Fruit fly (Drosophila melanogaster) whole organism, prepupa: ENCODE measurements around the gene Ns1.

Experiments used
- CG10631 ChIP-seq: fragments of 200-800 bp; sonication (Bioruptor generic); optimal IDR thresholded peaks from 2 replicates; lab custom pipeline; 2016; ENCODE audit warnings: missing biosample characterization, missing genetic modification characterization
- CG11294 ChIP-seq: fragments of 200-800 bp; sonication (Bioruptor generic); IDR thresholded peaks from 2 replicates; pipeline ENCODE4 v1.3.6; 2022; ENCODE audit warnings: missing biosample characterization, missing genetic modification characterization
- CG11762 ChIP-seq: fragments of 200-800 bp; sonication (Bioruptor generic); optimal IDR thresholded peaks from 3 replicates; lab custom pipeline; 2016; ENCODE audit warnings: missing biosample characterization, missing genetic modification characterization; ENCODE audit not compliant: insufficient read depth
- CG11902 ChIP-seq: fragments of 200-800 bp; sonication (Bioruptor generic); optimal IDR thresholded peaks from 3 replicates; lab custom pipeline; 2016; ENCODE audit warnings: missing biosample characterization, missing genetic modification characterization
- CG15336 ChIP-seq: fragments of 200-800 bp; sonication (Bioruptor generic); IDR thresholded peaks from 2 replicates; pipeline ENCODE4 v1.3.6; 2022; ENCODE audit warnings: missing biosample characterization, missing genetic modification characterization
- CG1621 ChIP-seq: fragments of 200-800 bp; sonication (Bioruptor generic); optimal IDR thresholded peaks from 3 replicates; lab custom pipeline; 2018; ENCODE audit warnings: missing biosample characterization, mild to moderate bottlenecking, missing genetic modification characterization
- CG31627 ChIP-seq: fragments of 200-800 bp; sonication (Bioruptor generic); optimal IDR thresholded peaks from 3 replicates; lab custom pipeline; 2016; ENCODE audit warnings: missing biosample characterization, missing genetic modification characterization
- CG32006 ChIP-seq: fragments of 200-800 bp; sonication (Bioruptor generic); optimal IDR thresholded peaks from 3 replicates; lab custom pipeline; 2017; ENCODE audit warnings: missing biosample characterization, mild to moderate bottlenecking, missing genetic modification characterization
- CG34406 ChIP-seq: fragments of 200-800 bp; sonication (Bioruptor generic); optimal IDR thresholded peaks from 3 replicates; lab custom pipeline; 2016; ENCODE audit warnings: missing biosample characterization, missing genetic modification characterization
- CG3919 ChIP-seq: fragments of 200-800 bp; sonication (Bioruptor generic); optimal IDR thresholded peaks from 3 replicates; lab custom pipeline; 2016; ENCODE audit warnings: missing biosample characterization, missing genetic modification characterization
- CG4318 ChIP-seq: fragments of 200-800 bp; sonication (Bioruptor generic); optimal IDR thresholded peaks from 3 replicates; lab custom pipeline; 2017; ENCODE audit warnings: missing biosample characterization, mild to moderate bottlenecking, missing genetic modification characterization
- CG6163 ChIP-seq: fragments of 200-800 bp; sonication (Bioruptor generic); IDR thresholded peaks from 3 replicates; pipeline ENCODE4 v1.3.6; 2022; ENCODE audit warnings: missing biosample characterization, missing genetic modification characterization
- CG6792 ChIP-seq: fragments of 200-800 bp; sonication (Bioruptor generic); optimal IDR thresholded peaks from 3 replicates; lab custom pipeline; 2016; ENCODE audit warnings: missing biosample characterization, missing genetic modification characterization
- CG6808 ChIP-seq: fragments of 200-800 bp; sonication (Bioruptor generic); optimal IDR thresholded peaks from 3 replicates; lab custom pipeline; 2017; ENCODE audit warnings: missing biosample characterization, missing genetic modification characterization, mild to moderate bottlenecking, moderate library complexity, missing genetic modification reagents
- CG6854 ChIP-seq: fragments of 200-800 bp; sonication (Bioruptor generic); optimal IDR thresholded peaks from 2 replicates; lab custom pipeline; 2017; ENCODE audit warnings: missing biosample characterization, mild to moderate bottlenecking, missing genetic modification characterization
- CG7368 ChIP-seq: fragments of 200-800 bp; sonication (Bioruptor generic); optimal IDR thresholded peaks from 3 replicates; lab custom pipeline; 2016; ENCODE audit warnings: missing biosample characterization, missing genetic modification characterization
- CG8319 ChIP-seq: fragments of 200-800 bp; sonication (Bioruptor generic); optimal IDR thresholded peaks from 3 replicates; lab custom pipeline; 2016; ENCODE audit warnings: missing biosample characterization, missing genetic modification characterization
- CG8632 ChIP-seq: fragments of 200-800 bp; sonication (Bioruptor generic); optimal IDR thresholded peaks from 3 replicates; lab custom pipeline; 2016; ENCODE audit warnings: missing biosample characterization, missing genetic modification characterization
- CG9139 ChIP-seq: fragments of 200-800 bp; sonication (Bioruptor generic); optimal IDR thresholded peaks from 3 replicates; lab custom pipeline; 2017; ENCODE audit warnings: missing biosample characterization, mild to moderate bottlenecking, missing genetic modification characterization
- Eip75B ChIP-seq: fragments of 200-800 bp; sonication (Bioruptor generic); optimal IDR thresholded peaks from 3 replicates; lab custom pipeline; 2016; ENCODE audit warnings: missing biosample characterization, missing genetic modification characterization
- Eip78C ChIP-seq: fragments of 200-800 bp; sonication (Bioruptor generic); peaks from one replicate; lab custom pipeline; 2016; ENCODE audit warnings: missing biosample characterization, missing genetic modification characterization
- Eip93F ChIP-seq: fragments of 200-800 bp; sonication (Bioruptor generic); optimal IDR thresholded peaks from 2 replicates; lab custom pipeline; 2016; ENCODE audit warnings: missing biosample characterization, mild to moderate bottlenecking, missing genetic modification characterization
- Ets21C ChIP-seq: fragments of 200-800 bp; sonication (Bioruptor generic); optimal IDR thresholded peaks from 3 replicates; lab custom pipeline; 2016; ENCODE audit warnings: missing biosample characterization, missing genetic modification characterization
- Hr38 ChIP-seq: sonication (Bioruptor generic); optimal IDR thresholded peaks from 2 replicates; lab custom pipeline; 2016; ENCODE audit warnings: missing biosample characterization, missing genetic modification characterization
- Hr39 ChIP-seq: fragments of 200-800 bp; sonication (Bioruptor generic); optimal IDR thresholded peaks from 2 replicates; lab custom pipeline; 2016; ENCODE audit warnings: missing biosample characterization, missing genetic modification characterization
- Hr4 ChIP-seq: fragments of 200-800 bp; sonication (Bioruptor generic); optimal IDR thresholded peaks from 3 replicates; lab custom pipeline; 2016; ENCODE audit warnings: missing biosample characterization, missing genetic modification characterization
- Met ChIP-seq: fragments of 200-800 bp; sonication (Bioruptor generic); optimal IDR thresholded peaks from 3 replicates; lab custom pipeline; 2016; ENCODE audit warnings: missing biosample characterization, missing genetic modification characterization
- OdsH ChIP-seq: fragments of 200-800 bp; sonication (Bioruptor generic); optimal IDR thresholded peaks from 3 replicates; lab custom pipeline; 2016; ENCODE audit warnings: missing biosample characterization, missing genetic modification characterization
- Sox102F ChIP-seq: fragments of 200-800 bp; sonication (Bioruptor generic); optimal IDR thresholded peaks from 2 replicates; lab custom pipeline; 2016; ENCODE audit warnings: missing biosample characterization, mild to moderate bottlenecking, missing genetic modification characterization
- Sox14 ChIP-seq: fragments of 200-800 bp; sonication (Bioruptor generic); optimal IDR thresholded peaks from 3 replicates; lab custom pipeline; 2016; ENCODE audit warnings: missing biosample characterization, missing genetic modification characterization
- Sox15 ChIP-seq: fragments of 200-800 bp; sonication (Bioruptor generic); optimal IDR thresholded peaks from 3 replicates; lab custom pipeline; 2016; ENCODE audit warnings: missing biosample characterization, missing genetic modification characterization
- achi ChIP-seq: fragments of 200-800 bp; sonication (Bioruptor generic); optimal IDR thresholded peaks from 3 replicates; lab custom pipeline; 2016; ENCODE audit warnings: missing biosample characterization, missing genetic modification characterization
- cyc ChIP-seq: fragments of 200-800 bp; sonication (Bioruptor generic); optimal IDR thresholded peaks from 3 replicates; lab custom pipeline; 2016; ENCODE audit warnings: missing biosample characterization, missing genetic modification characterization
- fkh ChIP-seq: fragments of 200-800 bp; sonication (Bioruptor generic); optimal IDR thresholded peaks from 3 replicates; lab custom pipeline; 2017; ENCODE audit warnings: missing biosample characterization, mild to moderate bottlenecking, missing genetic modification characterization, moderate library complexity
- net ChIP-seq: fragments of 200-800 bp; sonication (Bioruptor generic); optimal IDR thresholded peaks from 3 replicates; lab custom pipeline; 2016; ENCODE audit warnings: missing biosample characterization, missing genetic modification characterization
- salr ChIP-seq, 2 experiments: fragments of 200-800 bp; sonication (Bioruptor generic); optimal IDR thresholded peaks; 3 replicates each; lab custom pipeline; 2016 to 2018; ENCODE audit warnings: missing biosample characterization in 2 of 2, missing genetic modification characterization in 2 of 2, mild to moderate bottlenecking in 1 of 2
- spab ChIP-seq: fragments of 200-800 bp; sonication (Bioruptor generic); optimal IDR thresholded peaks from 2 replicates; lab custom pipeline; 2017; ENCODE audit warnings: missing biosample characterization, mild to moderate bottlenecking, missing genetic modification characterization, missing genetic modification reagents
- ss ChIP-seq, 2 experiments: fragments of 200-800 bp; sonication (Bioruptor generic); optimal IDR thresholded peaks; 2 replicates in 1 of 2; 3 replicates in 1 of 2; lab custom pipeline; 2017 to 2018; ENCODE audit warnings: mild to moderate bottlenecking in 2 of 2, missing biosample characterization in 2 of 2, missing genetic modification characterization in 2 of 2, moderate library complexity in 1 of 2
- svp ChIP-seq: fragments of 200-800 bp; sonication (Bioruptor generic); peaks from one replicate; lab custom pipeline; 2016; ENCODE audit warnings: missing biosample characterization, missing genetic modification characterization

The Ns1 gene

DNA sequence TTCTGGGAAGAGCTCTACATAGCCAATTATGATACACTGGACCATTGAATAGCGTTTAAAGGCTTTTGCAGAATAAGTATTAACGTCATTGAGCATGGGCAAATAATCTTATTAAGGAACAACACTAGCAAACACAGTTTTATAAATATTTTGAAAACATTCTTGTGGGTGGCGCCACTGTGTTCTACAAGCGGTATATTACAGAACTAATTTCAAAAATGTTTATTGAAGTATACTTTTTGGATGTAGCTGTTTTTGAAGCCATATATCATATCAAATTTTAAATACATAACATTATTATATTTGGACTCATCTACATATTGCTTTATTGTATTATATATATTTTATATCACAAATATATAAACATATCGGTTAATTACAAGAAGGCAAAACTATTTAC lies 36.4 kb upstream of the Ns1 start:
- TF ChIP-seq CG6854 (GFP tag; lab: Kevin White, UChicago) (no peak), Ets21C (GFP tag; lab: Kevin White, UChicago) (no peak), CG11294 (no peak), CG31627 (GFP tag; lab: Kevin White, UChicago) (no peak), CG6792 (GFP tag; lab: Kevin White, UChicago) (no peak), svp (GFP tag; lab: Kevin White, UChicago) (no peak), CG8319 (GFP tag; lab: Kevin White, UChicago) (no peak), CG9139 (no peak), Eip78C (GFP tag; lab: Kevin White, UChicago) (no peak), Hr4 (GFP tag; lab: Kevin White, UChicago) (no peak), CG4318 (GFP tag; lab: Kevin White, UChicago) (no peak), CG1621 (tag; lab: Kevin White, UChicago) (no peak), CG15336 (GFP tag; lab: Robert Waterston, UW) (no peak), CG10631 (GFP tag; lab: Kevin White, UChicago) (no peak), Eip93F (GFP tag; lab: Kevin White, UChicago) (no peak)

dm6 chr3R:17087977-17088618 lies 15.6 kb upstream of the Ns1 start, which contains the start of gene cal1:
cal1 (plus strand) TSS chr3R:17088280.
- TF ChIP-seq Sox15 (GFP tag; lab: Kevin White, UChicago) (no peak), fkh (GFP tag; lab: Kevin White, UChicago) (peak; percentile 94), Eip75B (GFP tag; lab: Kevin White, UChicago) (no peak), CG6808 (GFP tag; lab: Kevin White, UChicago) (peak; percentile 100), CG3919 (GFP tag; lab: Kevin White, UChicago) (no peak)
- TF ChIP-seq, all 60 proteins: peak for 2

- TF ChIP-seq Eip93F (GFP tag; lab: Kevin White, UChicago) (peak; percentile 16), CG6808 (GFP tag; lab: Kevin White, UChicago) (peak; percentile 44), cyc (no peak)
These were observed 12.7 kb upstream of the Ns1 start, which contains the start of gene GckIII for dm6 chr3R:17085029-17085807. GckIII (plus strand) TSS chr3R:17085513.

DNA sequence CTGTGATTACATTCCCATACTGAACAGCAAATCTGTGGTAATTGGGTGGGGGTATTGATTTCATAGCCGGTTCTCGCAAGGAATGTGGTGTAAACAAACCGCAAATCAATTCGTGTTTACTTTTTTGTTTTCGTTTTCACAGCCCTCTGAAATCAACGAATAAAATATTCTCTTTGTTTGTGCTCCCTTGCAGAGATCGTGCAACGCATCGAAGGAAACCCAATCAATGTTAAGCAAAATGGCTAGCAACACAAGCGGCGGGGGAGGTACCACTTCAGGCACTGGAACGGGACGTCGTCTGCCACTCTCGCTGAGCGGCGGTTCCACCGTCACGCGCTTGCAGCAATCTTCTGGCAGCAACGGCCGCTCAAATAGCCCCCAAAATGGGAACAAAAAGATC lies 10.0 kb upstream of the Ns1 start:
- TF ChIP-seq CG1621 (tag; lab: Kevin White, UChicago) (no peak), fkh (GFP tag; lab: Kevin White, UChicago) (peak; percentile 26)

DNA sequence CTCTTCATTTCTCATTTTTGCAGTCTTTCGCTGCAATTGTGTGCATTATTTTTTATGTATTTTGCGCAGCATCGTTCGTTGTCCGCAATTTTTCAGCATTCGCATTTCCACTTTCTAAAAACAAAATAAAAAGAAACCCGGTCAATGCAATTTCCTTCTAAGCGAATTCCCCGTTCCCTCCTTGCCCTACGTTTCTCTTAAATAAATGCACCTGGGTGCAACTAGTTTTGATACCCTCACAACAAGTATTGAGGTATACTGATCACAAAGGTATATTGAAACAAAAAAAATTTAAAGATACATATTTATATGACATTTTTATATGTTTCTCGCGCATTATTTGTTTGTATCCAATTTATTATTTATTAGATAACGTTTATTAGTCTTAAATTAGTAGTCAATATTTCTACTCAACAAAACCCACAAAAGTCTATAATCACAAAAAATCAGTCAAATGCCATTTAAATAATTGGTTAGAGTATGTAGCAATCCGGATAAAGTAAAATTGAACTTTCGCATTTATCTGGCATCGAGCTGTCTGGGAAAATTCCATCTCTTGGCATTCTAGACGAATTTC lies 9.0 kb upstream of the Ns1 start:
- TF ChIP-seq fkh (GFP tag; lab: Kevin White, UChicago) (no peak), CG6163 (peak; percentile 40; the same call in 1 of the 3 replicates), svp (GFP tag; lab: Kevin White, UChicago) (no peak), Hr39 (GFP tag; lab: Kevin White, UChicago) (no peak), CG11902 (GFP tag; lab: Kevin White, UChicago) (no peak), OdsH (GFP tag; lab: Kevin White, UChicago) (no peak), Eip78C (GFP tag; lab: Kevin White, UChicago) (peak; percentile 95), CG1621 (tag; lab: Kevin White, UChicago) (peak; percentile 23), CG34406 (GFP tag; lab: Kevin White, UChicago) (peak; percentile 58), net (GFP tag; lab: Kevin White, UChicago) (peak; percentile 83), ss (GFP tag; optimal IDR thresholded peaks at IDR 0.05; lab: Kevin White, UChicago) (peak in 1 of 2 experiments; percentile 56), CG7368 (GFP tag; lab: Kevin White, UChicago) (peak; percentile 46), CG9139 (no peak), CG4318 (GFP tag; lab: Kevin White, UChicago) (no peak), CG32006 (GFP tag; lab: Kevin White, UChicago) (peak; percentile 94), Met (GFP tag; lab: Kevin White, UChicago) (no peak), Hr38 (GFP tag; lab: Kevin White, UChicago) (no peak), achi (GFP tag; lab: Kevin White, UChicago) (no peak), Sox102F (GFP tag; lab: Kevin White, UChicago) (no peak), CG3919 (GFP tag; lab: Kevin White, UChicago) (peak; percentile 75), spab (GFP tag; lab: Kevin White, UChicago) (no peak), CG8632 (GFP tag; lab: Kevin White, UChicago) (peak; percentile 64), CG11762 (GFP tag; lab: Kevin White, UChicago) (peak; percentile 61), cyc (peak; percentile 39), Sox14 (GFP tag; lab: Kevin White, UChicago) (peak; percentile 54), salr (GFP tag; optimal IDR thresholded peaks at IDR 0.05; lab: Kevin White, UChicago) (peak in 1 of 2 experiments; percentile 92)
